Fruit fly (Drosophila melanogaster) whole organism, embryonic: ENCODE results near the gene CG13991.
A peak's percentile ranks its signal among the peaks of the same experiment; 100 is the strongest.

Experiments
- CG10462 ChIP-seq: fragments of 200-800 bp; sonication (Bioruptor generic); optimal IDR thresholded peaks from 2 replicates; lab custom pipeline; 2016; ENCODE audit warnings: missing biosample characterization, missing genetic modification characterization
- CG11085 ChIP-seq: fragments of 200-800 bp; sonication (Bioruptor generic); IDR thresholded peaks from 2 replicates; pipeline ENCODE4 v1.3.6; 2022; ENCODE audit warnings: missing biosample characterization, missing genetic modification characterization
- CG12104 ChIP-seq: fragments of 200-800 bp; sonication (Bioruptor generic); optimal IDR thresholded peaks from 3 replicates; lab custom pipeline; 2016; ENCODE audit warnings: missing biosample characterization, missing genetic modification characterization
- CG15269 ChIP-seq: fragments of 200-800 bp; sonication (Bioruptor generic); optimal IDR thresholded peaks from 2 replicates; lab custom pipeline; 2018; ENCODE audit warnings: missing biosample characterization, mild to moderate bottlenecking, missing genetic modification characterization, moderate library complexity
- CG1603 ChIP-seq: fragments of 200-800 bp; sonication (Bioruptor generic); optimal IDR thresholded peaks from 2 replicates; lab custom pipeline; 2019; ENCODE audit warnings: missing biosample characterization, mild to moderate bottlenecking, missing genetic modification characterization, moderate library complexity
- CG16813 ChIP-seq: fragments of 200-800 bp; sonication (Bioruptor generic); IDR thresholded peaks from 3 replicates; pipeline ENCODE4 v1.3.6; 2022; ENCODE audit warnings: missing biosample characterization, missing genetic modification characterization; ENCODE audit not compliant: partially characterized antibody
- CG17385 ChIP-seq: fragments of 200-800 bp; sonication (Bioruptor generic); optimal IDR thresholded peaks from 3 replicates; lab custom pipeline; 2018; ENCODE audit warnings: missing biosample characterization, mild to moderate bottlenecking, missing genetic modification characterization
- CG17612 ChIP-seq: fragments of 200-800 bp; sonication (Bioruptor generic); IDR thresholded peaks from 2 replicates; pipeline ENCODE4 v1.3.6; 2022; ENCODE audit warnings: missing biosample characterization, missing genetic modification characterization
- CG2889 ChIP-seq: fragments of 200-800 bp; sonication (Bioruptor generic); IDR thresholded peaks from 3 replicates; pipeline ENCODE4 v1.3.6; 2022; ENCODE audit warnings: missing biosample characterization, missing genetic modification characterization
- CG31224 ChIP-seq: fragments of 200-800 bp; sonication (Bioruptor generic); IDR thresholded peaks from 2 replicates; pipeline ENCODE4 v1.3.6; 2022; ENCODE audit warnings: missing biosample characterization, missing genetic modification characterization
- CG31441 ChIP-seq: fragments of 200-800 bp; sonication (Bioruptor generic); IDR thresholded peaks from 2 replicates; pipeline ENCODE4 v1.3.6; 2022; ENCODE audit warnings: missing biosample characterization, missing genetic modification characterization
- CG3163 ChIP-seq: fragments of 200-800 bp; sonication (Bioruptor generic); optimal IDR thresholded peaks from 3 replicates; lab custom pipeline; 2016; ENCODE audit warnings: missing biosample characterization, missing genetic modification characterization
- CG34376 ChIP-seq: fragments of 200-800 bp; sonication (Bioruptor generic); optimal IDR thresholded peaks from 2 replicates; lab custom pipeline; 2018; ENCODE audit warnings: missing biosample characterization, mild to moderate bottlenecking, missing genetic modification characterization
- CG5245 ChIP-seq: fragments of 200-800 bp; sonication (Bioruptor generic); optimal IDR thresholded peaks from 3 replicates; lab custom pipeline; 2016; ENCODE audit warnings: missing biosample characterization, missing genetic modification characterization
- CG6254 ChIP-seq: fragments of 200-800 bp; sonication (Bioruptor generic); optimal IDR thresholded peaks from 3 replicates; lab custom pipeline; 2017; ENCODE audit warnings: mild to moderate bottlenecking, missing biosample characterization, missing genetic modification reagents, missing genetic modification characterization
- CG6272 ChIP-seq: fragments of 200-800 bp; sonication (Bioruptor generic); IDR thresholded peaks from 2 replicates; pipeline ENCODE4 v1.3.6; 2022; ENCODE audit warnings: missing biosample characterization, missing genetic modification characterization
- CG6683 ChIP-seq: fragments of 200-800 bp; sonication (Bioruptor generic); optimal IDR thresholded peaks from 2 replicates; lab custom pipeline; 2017; ENCODE audit warnings: missing biosample characterization, mild to moderate bottlenecking, missing genetic modification characterization, missing genetic modification reagents
- CG7357 ChIP-seq: fragments of 200-800 bp; sonication (Bioruptor generic); IDR thresholded peaks from 3 replicates; pipeline ENCODE4 v1.3.6; 2022; ENCODE audit warnings: missing biosample characterization, missing genetic modification characterization
- CG7372 ChIP-seq: fragments of 200-800 bp; sonication (Bioruptor generic); IDR thresholded peaks from 2 replicates; pipeline ENCODE4 v1.3.6; 2022; ENCODE audit warnings: missing biosample characterization, missing genetic modification characterization
- CG7987 ChIP-seq: fragments of 200-800 bp; sonication (Bioruptor generic); optimal IDR thresholded peaks from 2 replicates; lab custom pipeline; 2018; ENCODE audit warnings: missing biosample characterization, mild to moderate bottlenecking, missing genetic modification characterization, moderate library complexity
- CG9437 ChIP-seq: fragments of 200-800 bp; sonication (Bioruptor generic); optimal IDR thresholded peaks from 2 replicates; lab custom pipeline; 2018; ENCODE audit warnings: missing biosample characterization, mild to moderate bottlenecking, missing genetic modification characterization
- D19B ChIP-seq: fragments of 200-800 bp; sonication (Bioruptor generic); optimal IDR thresholded peaks from 2 replicates; lab custom pipeline; 2017; ENCODE audit warnings: missing biosample characterization, mild to moderate bottlenecking, missing genetic modification characterization
- Dip3 ChIP-seq: fragments of 200-800 bp; sonication (Bioruptor generic); optimal IDR thresholded peaks from 3 replicates; lab custom pipeline; 2016; ENCODE audit warnings: missing biosample characterization, missing genetic modification characterization
- Dll ChIP-seq: fragments of 200-800 bp; sonication (Bioruptor generic); IDR thresholded peaks from 4 replicates; pipeline ENCODE4 v1.3.6; 2022; ENCODE audit warnings: missing biosample characterization, missing genetic modification characterization; ENCODE audit not compliant: partially characterized antibody
- ERR ChIP-seq: fragments of 200-800 bp; sonication (Bioruptor generic); optimal IDR thresholded peaks from 2 replicates; lab custom pipeline; 2016; ENCODE audit warnings: missing biosample characterization, missing genetic modification characterization
- Ets97D ChIP-seq: fragments of 200-800 bp; sonication (Bioruptor generic); optimal IDR thresholded peaks from 3 replicates; lab custom pipeline; 2016; ENCODE audit warnings: missing biosample characterization, missing genetic modification characterization
- Fer3 ChIP-seq: fragments of 200-800 bp; sonication (Bioruptor generic); optimal IDR thresholded peaks from 2 replicates; lab custom pipeline; 2018; ENCODE audit warnings: missing biosample characterization, mild to moderate bottlenecking, missing genetic modification characterization, moderate library complexity
- Hand ChIP-seq: fragments of 200-800 bp; sonication (Bioruptor generic); optimal IDR thresholded peaks from 2 replicates; lab custom pipeline; 2017; ENCODE audit warnings: mild to moderate bottlenecking, missing biosample characterization, missing genetic modification reagents, missing genetic modification characterization
- amos ChIP-seq: fragments of 200-800 bp; sonication (Bioruptor generic); IDR thresholded peaks from 2 replicates; pipeline ENCODE4 v1.3.6; 2022; ENCODE audit warnings: missing biosample characterization, missing genetic modification characterization; ENCODE audit not compliant: partially characterized antibody
- ara ChIP-seq: fragments of 200-800 bp; sonication (Bioruptor generic); IDR thresholded peaks from 2 replicates; pipeline ENCODE4 v1.3.6; 2022; ENCODE audit warnings: missing biosample characterization, missing genetic modification characterization
- ase ChIP-seq: fragments of 200-800 bp; sonication (Bioruptor generic); IDR thresholded peaks from 3 replicates; pipeline ENCODE4 v1.3.6; 2022; ENCODE audit warnings: missing biosample characterization, missing genetic modification characterization
- ci ChIP-seq: fragments of 200-800 bp; sonication (Bioruptor generic); IDR thresholded peaks from 3 replicates; pipeline ENCODE4 v1.3.6; 2022; ENCODE audit warnings: missing biosample characterization, missing genetic modification characterization
- dati ChIP-seq: fragments of 200-800 bp; sonication (Bioruptor generic); IDR thresholded peaks from 2 replicates; pipeline ENCODE4 v1.3.6; 2022; ENCODE audit warnings: missing biosample characterization, missing genetic modification characterization
- disco-r ChIP-seq: fragments of 200-800 bp; sonication (Bioruptor generic); optimal IDR thresholded peaks from 2 replicates; lab custom pipeline; 2016; ENCODE audit warnings: missing biosample characterization, missing genetic modification characterization
- dmrt11E ChIP-seq: fragments of 200-800 bp; sonication (Bioruptor generic); optimal IDR thresholded peaks from 3 replicates; lab custom pipeline; 2018; ENCODE audit warnings: missing biosample characterization, mild to moderate bottlenecking, missing genetic modification characterization, moderate library complexity
- emc ChIP-seq: fragments of 200-800 bp; sonication (Bioruptor generic); optimal IDR thresholded peaks from 2 replicates; lab custom pipeline; 2016; ENCODE audit warnings: missing biosample characterization, missing genetic modification characterization
- ewg ChIP-seq: fragments of 200-800 bp; sonication (Bioruptor generic); optimal IDR thresholded peaks from 3 replicates; lab custom pipeline; 2017; ENCODE audit warnings: mild to moderate bottlenecking, missing biosample characterization, missing genetic modification reagents, missing genetic modification characterization
- fd102C ChIP-seq: fragments of 200-800 bp; sonication (Bioruptor generic); optimal IDR thresholded peaks from 2 replicates; lab custom pipeline; 2018; ENCODE audit warnings: missing biosample characterization, mild to moderate bottlenecking, missing genetic modification characterization, moderate library complexity
- gce ChIP-seq: fragments of 200-800 bp; sonication (Bioruptor generic); IDR thresholded peaks from 3 replicates; pipeline ENCODE4 v1.3.6; 2022; ENCODE audit warnings: missing biosample characterization, missing genetic modification characterization
- org-1 ChIP-seq: fragments of 200-800 bp; sonication (Bioruptor generic); optimal IDR thresholded peaks from 2 replicates; lab custom pipeline; 2017; ENCODE audit warnings: missing biosample characterization, missing genetic modification characterization
- pb ChIP-seq: fragments of 200-800 bp; sonication (Bioruptor generic); optimal IDR thresholded peaks from 3 replicates; lab custom pipeline; 2016; ENCODE audit warnings: missing biosample characterization, missing genetic modification characterization
- pnt ChIP-seq: fragments of 200-800 bp; sonication (Bioruptor generic); optimal IDR thresholded peaks from 3 replicates; lab custom pipeline; 2016; ENCODE audit warnings: missing biosample characterization, missing genetic modification characterization
- schlank ChIP-seq: fragments of 200-800 bp; sonication (Bioruptor generic); optimal IDR thresholded peaks from 2 replicates; lab custom pipeline; 2018; ENCODE audit warnings: missing biosample characterization, mild to moderate bottlenecking, missing genetic modification characterization
- slbo ChIP-seq: fragments of 200-800 bp; sonication (Bioruptor generic); IDR thresholded peaks from 2 replicates; pipeline ENCODE4 v1.3.6; 2022; ENCODE audit warnings: missing biosample characterization, missing genetic modification characterization
- sna ChIP-seq: fragments of 200-800 bp; sonication (Bioruptor generic); IDR thresholded peaks from 2 replicates; pipeline ENCODE4 v1.3.6; 2022; ENCODE audit warnings: missing biosample characterization, missing genetic modification characterization; ENCODE audit not compliant: partially characterized antibody
- sob ChIP-seq: fragments of 200-800 bp; sonication (Bioruptor generic); IDR thresholded peaks from 2 replicates; pipeline ENCODE4 v1.3.6; 2022; ENCODE audit warnings: missing biosample characterization, missing genetic modification characterization
- tin ChIP-seq: fragments of 200-800 bp; sonication (Bioruptor generic); optimal IDR thresholded peaks from 3 replicates; lab custom pipeline; 2016; ENCODE audit warnings: missing biosample characterization, missing genetic modification characterization
- tup ChIP-seq: fragments of 200-800 bp; sonication (Bioruptor generic); optimal IDR thresholded peaks from 2 replicates; lab custom pipeline; 2016; ENCODE audit warnings: missing biosample characterization, mild to moderate bottlenecking, missing genetic modification characterization, moderate library complexity
- zfh1 ChIP-seq: fragments of 200-800 bp; sonication (Bioruptor generic); IDR thresholded peaks from 3 replicates; pipeline ENCODE4 v1.3.6; 2022; ENCODE audit warnings: missing biosample characterization, missing genetic modification characterization

CG13991 gene

DNA sequence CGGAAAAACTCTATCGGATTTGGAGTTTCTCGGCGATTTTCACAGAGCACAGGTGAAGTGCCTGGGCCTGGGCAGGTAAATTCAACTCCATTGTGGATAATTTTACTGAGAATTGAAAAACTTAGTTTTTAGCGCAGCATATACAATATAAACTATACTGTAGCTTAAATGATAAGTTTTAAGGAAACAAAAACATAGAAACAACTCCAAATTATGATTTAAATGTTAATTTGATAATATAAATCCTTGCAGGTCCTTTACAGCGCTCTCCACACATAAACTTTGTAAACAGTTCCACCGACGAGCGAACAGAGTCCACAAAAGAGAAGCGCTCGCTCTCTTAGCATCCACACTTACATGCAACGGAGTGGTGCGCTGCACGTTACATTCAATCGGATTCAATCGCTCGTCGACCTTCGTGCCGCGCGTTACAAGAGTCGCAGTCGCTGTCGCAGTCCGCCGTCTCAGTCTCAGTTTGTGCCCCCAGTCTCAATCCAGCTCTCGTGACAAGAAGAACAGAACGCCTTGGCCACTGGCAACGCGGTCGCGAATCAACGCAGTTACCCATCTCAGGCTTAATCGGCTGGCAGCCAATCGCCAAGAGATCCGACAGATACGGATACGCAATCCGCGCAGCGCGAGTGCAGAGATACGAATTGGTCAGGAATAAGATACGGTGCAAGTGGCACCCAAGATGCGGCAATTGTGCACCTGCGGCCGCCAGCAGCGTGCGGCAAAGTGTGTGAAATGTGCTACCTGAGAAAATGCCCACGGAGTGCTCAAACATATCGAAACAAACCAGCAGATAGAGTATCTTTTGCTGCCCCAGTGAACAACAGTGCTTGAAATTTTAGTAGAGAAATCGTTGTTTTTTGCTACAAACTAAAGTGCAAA, 39.8 kb downstream of the CG13991 start, which contains the start of gene smal (continued):
- no peak for TF ChIP-seq ERR (GFP tag; lab: Kevin White, UChicago)
- no peak for TF ChIP-seq Fer3 (tag; lab: Kevin White, UChicago)
- no peak for TF ChIP-seq ewg (GFP tag; lab: Kevin White, UChicago)
- TF ChIP-seq ci (GFP tag; lab: Robert Waterston, UW), result peak; percentile 82
- TF ChIP-seq CG2889, result no peak
- TF ChIP-seq CG6254, result peak; percentile 7
- peak; percentile 38 for TF ChIP-seq pb (GFP tag; lab: Kevin White, UChicago)
- TF ChIP-seq CG12104 (GFP tag; lab: Kevin White, UChicago), result no peak
- TF ChIP-seq amos (GFP tag; lab: Robert Waterston, UW), result peak; percentile 47
- TF ChIP-seq disco-r (GFP tag; lab: Kevin White, UChicago), result no peak
- TF ChIP-seq sna (GFP tag; lab: Robert Waterston, UW), result 0 out of 2 replicates have a peak, but pooled peaks have one; percentile 13
- no peak for TF ChIP-seq ase (GFP tag; lab: Robert Waterston, UW)
- TF ChIP-seq Dip3 (GFP tag; lab: Kevin White, UChicago), result no peak
- TF ChIP-seq CG7372, result no peak
- TF ChIP-seq CG17612 (GFP tag; lab: Robert Waterston, UW), result no peak
- no peak for TF ChIP-seq tup (GFP tag; lab: Kevin White, UChicago)
- TF ChIP-seq ara (GFP tag; lab: Robert Waterston, UW), result no peak
- TF ChIP-seq emc, result no peak
- peak; percentile 43 for TF ChIP-seq CG5245 (GFP tag; lab: Kevin White, UChicago)
- no peak for TF ChIP-seq Hand
- TF ChIP-seq D19B, result no peak
- no peak for TF ChIP-seq dati
- 0 out of 4 replicates have a peak, but pooled peaks have one; percentile 30 for TF ChIP-seq Dll (GFP tag; lab: Robert Waterston, UW)
- TF ChIP-seq CG17385 (GFP tag; lab: Kevin White, UChicago), result peak; percentile 8
- TF ChIP-seq schlank (tag; lab: Kevin White, UChicago), result no peak
- TF ChIP-seq gce (GFP tag; lab: Robert Waterston, UW), result no peak; the same call in 2 of the 3 replicates
- TF ChIP-seq CG1603 (tag; lab: Kevin White, UChicago), result peak; percentile 30
- TF ChIP-seq pnt, result no peak
- no peak for TF ChIP-seq CG34376
- TF ChIP-seq CG31441 (GFP tag; lab: Robert Waterston, UW), result no peak; the same call in 1 of the 2 replicates
- no peak for TF ChIP-seq CG11085 (GFP tag; lab: Robert Waterston, UW)
- TF ChIP-seq org-1 (GFP tag; lab: Kevin White, UChicago), result no peak
- TF ChIP-seq CG3163, result peak; percentile 94
- no peak for TF ChIP-seq CG7357 (GFP tag; lab: Robert Waterston, UW)
- no peak for TF ChIP-seq slbo
- peak; percentile 29; the same call in 1 of the 3 replicates for TF ChIP-seq CG16813 (GFP tag; lab: Robert Waterston, UW)
- no peak for TF ChIP-seq dmrt11E (tag; lab: Kevin White, UChicago)
- no peak for TF ChIP-seq CG10462
- TF ChIP-seq CG6272 (GFP tag; lab: Robert Waterston, UW), result 0 out of 2 replicates have a peak, but pooled peaks have one; percentile 12
- TF ChIP-seq tin (GFP tag; lab: Kevin White, UChicago), result peak; percentile 12
- TF ChIP-seq CG6683, result no peak
- peak; percentile 31; the same call in 1 of the 3 replicates for TF ChIP-seq zfh1
- TF ChIP-seq Ets97D (GFP tag; lab: Kevin White, UChicago), result no peak
- TF ChIP-seq CG7987 (GFP tag; lab: Kevin White, UChicago), result peak; percentile 35
- TF ChIP-seq sob (GFP tag; lab: Robert Waterston, UW), result 0 out of 2 replicates have a peak, but pooled peaks have one; percentile 18
- TF ChIP-seq fd102C, result no peak
- TF ChIP-seq CG15269 (tag; lab: Kevin White, UChicago), result no peak
- TF ChIP-seq CG9437 (GFP tag; lab: Kevin White, UChicago), result no peak
- no peak for TF ChIP-seq CG31224 (GFP tag; lab: Robert Waterston, UW)
